Fruit fly (Drosophila melanogaster) whole organism, larva: Measurements from ENCODE around the gene Pcd.

ENCODE experiments used
- noc ChIP-seq: fragments of 200-800 bp; sonication (Bioruptor generic); optimal IDR thresholded peaks from 3 replicates; lab custom pipeline; 2019; ENCODE audit warnings: missing biosample characterization, mild to moderate bottlenecking, missing genetic modification characterization, moderate library complexity

Pcd gene

DNA sequence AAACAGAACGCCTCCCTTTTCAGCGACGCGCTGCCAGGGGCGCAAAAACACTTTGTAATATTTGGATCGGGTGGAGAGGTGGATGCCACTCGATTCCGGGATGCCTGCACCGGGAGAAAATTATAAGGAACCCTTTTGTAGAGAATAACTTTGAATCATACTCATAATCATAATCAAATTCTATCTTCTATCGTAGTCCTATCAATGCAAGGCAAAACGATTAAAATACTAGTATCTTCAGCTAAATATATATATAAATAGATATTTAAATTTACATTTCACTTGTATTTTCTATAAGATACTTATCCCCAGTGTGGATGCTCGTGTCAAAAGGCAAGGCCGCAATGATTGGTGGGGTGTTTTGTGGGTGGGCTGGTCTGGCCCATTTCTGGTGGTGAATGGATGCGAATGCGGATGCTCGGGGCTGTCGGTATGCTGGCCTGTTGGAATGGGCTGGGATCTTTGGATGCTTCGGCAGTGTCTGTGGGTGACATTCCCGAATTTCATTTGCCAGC, 17.1 kb upstream of the Pcd start:
- TF ChIP-seq noc (tag; lab: Kevin White, UChicago), result no peak

DNA sequence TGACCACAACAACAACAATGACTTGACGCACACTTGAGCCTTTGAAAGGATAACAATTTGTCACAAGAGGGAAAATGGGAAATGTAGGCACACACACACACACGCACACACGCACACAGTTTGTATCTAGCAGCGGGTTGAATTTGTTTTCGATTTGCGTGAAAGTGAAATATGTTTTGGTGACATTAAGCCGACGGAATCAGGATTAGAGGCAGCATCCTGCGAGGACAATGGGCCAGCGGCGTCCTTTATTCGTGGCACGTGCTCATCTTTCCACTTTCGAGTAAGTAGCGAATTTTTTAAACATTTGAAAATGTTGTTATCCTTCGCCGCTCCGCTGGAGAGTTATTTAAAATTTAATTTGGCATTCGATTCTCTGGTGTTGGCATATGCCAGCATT, 15.7 kb upstream of the Pcd start:
- no peak for TF ChIP-seq noc (tag; lab: Kevin White, UChicago)

DNA sequence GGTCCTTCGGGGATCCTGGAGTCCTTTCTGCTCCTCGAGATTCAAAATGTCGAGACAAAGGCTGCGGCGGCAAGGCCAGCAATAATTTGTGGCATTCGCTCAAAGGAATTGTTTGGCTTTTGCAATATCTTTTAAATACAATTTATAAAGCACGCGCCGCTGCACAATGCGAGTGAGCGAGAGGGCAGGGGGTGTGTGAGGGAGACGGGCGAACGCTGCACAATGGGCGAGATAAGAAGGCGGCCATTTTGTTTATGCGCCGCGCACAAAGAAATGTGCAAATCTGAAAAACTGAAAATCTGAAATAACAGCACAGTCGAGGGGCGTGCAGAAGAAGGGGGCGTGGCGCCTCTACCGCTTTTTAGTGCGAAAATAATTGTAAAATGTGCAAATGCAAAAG, 14.6 kb upstream of the Pcd start:
- TF ChIP-seq noc (tag; lab: Kevin White, UChicago), result no peak

- no peak for TF ChIP-seq noc (tag; lab: Kevin White, UChicago)
These were observed 11.5 kb upstream of the Pcd start for dm6 chr3R:29711434-29711833.

- TF ChIP-seq noc (tag; lab: Kevin White, UChicago), result no peak
These were observed 8.6 kb upstream of the Pcd start, which contains the start of gene Obp99d for dm6 chr3R:29714314-29714713. Obp99d (plus strand) TSS chr3R:29714505.

DNA sequence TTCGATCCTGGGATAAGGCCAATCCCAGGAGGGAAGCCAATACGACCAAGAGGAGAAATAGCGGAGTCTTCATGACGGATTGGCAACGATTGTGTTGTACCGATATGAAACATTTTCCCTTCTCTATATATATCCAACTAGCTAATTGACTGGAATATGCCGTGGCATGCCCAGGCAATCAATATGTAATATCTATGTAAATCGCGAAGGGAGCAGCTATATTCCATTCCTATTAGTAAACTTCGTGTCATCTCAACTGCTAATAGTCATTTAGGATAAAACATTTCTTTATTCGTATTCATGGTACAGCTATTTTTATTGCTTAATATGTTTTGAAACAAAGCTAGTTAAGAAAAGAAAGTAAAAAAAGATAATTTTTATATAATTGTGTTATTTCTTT, 7.7 kb upstream of the Pcd start, which contains the start of gene Dup99B:
Gene Dup99B, minus strand, starts transcription at position 101 of the 400 bp plus-strand sequence.
- TF ChIP-seq noc (tag; lab: Kevin White, UChicago), result no peak

- TF ChIP-seq noc (tag; lab: Kevin White, UChicago), result no peak
These were observed 6.8 kb upstream of the Pcd start for dm6 chr3R:29716043-29716781.

DNA sequence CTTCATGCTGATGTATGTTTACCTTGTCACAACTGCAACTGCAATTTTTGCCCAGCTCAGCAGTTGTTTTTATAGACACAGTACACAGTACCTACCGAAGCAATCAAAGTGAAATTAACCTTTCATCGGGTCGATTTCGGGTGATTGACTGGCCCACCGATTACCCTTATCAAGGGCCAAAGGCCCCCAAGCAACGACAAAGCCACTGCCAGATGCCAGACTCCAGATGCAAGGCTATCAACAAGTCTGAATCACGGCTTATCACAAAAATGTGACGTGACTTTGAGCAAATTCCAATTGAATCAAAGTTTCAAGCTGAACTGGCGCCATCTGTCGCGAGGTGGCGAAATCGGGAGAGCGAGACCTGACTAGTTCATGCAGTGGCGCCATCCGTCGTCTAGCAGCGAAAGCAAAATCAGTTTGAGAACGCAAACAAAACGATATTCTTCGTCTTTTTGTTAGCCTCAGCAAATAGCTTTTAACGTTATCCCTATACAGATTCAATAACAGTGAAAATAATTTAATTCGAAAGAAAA, 6.1 kb upstream of the Pcd start, which contains the start of gene Obp99b:
Gene Obp99b, minus strand, starts transcription at position 115 of the 536 bp plus-strand sequence.
- TF ChIP-seq noc (tag; lab: Kevin White, UChicago), result no peak

dm6 chr3R:29717519-29717918, 5.4 kb upstream of the Pcd start:
- no peak for TF ChIP-seq noc (tag; lab: Kevin White, UChicago)

DNA sequence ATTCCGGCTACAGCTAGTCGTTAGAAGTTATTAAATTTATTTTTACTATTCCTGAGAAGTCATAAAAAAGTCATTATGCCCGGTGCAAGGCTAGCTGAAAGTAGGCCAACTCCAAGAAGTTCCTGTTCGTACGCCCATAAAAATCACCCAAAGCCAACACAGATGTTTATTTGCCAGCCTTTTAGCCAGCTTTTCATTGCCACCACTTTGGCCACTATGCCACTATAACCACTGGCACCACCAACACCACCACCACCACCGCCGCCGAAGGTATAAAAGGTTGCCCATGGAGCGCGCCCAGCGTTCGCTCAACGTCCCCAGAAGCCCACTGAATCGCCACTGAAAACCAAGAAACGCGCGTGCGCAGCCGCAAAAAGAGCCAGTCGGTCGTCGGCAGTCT, 4.6 kb upstream of the Pcd start, which contains the start of gene CG15506:
Gene CG15506, plus strand, starts transcription at position 301 of the 400 bp plus-strand sequence.
- no peak for TF ChIP-seq noc (tag; lab: Kevin White, UChicago)

- no peak for TF ChIP-seq noc (tag; lab: Kevin White, UChicago)
These were observed 725 bp upstream of the Pcd start, which contains the start of gene CG34296 for dm6 chr3R:29722238-29722637. CG34296 (plus strand) TSS chr3R:29722538.

dm6 chr3R:29724745-29725144, 1.8 kb downstream of the Pcd start, which contains the start of the genes Naa40 and CG18731:
Naa40 (minus strand) TSS chr3R:29724950.
CG18731 (plus strand) TSS chr3R:29725027.
- TF ChIP-seq noc (tag; lab: Kevin White, UChicago), result no peak

- TF ChIP-seq noc (tag; lab: Kevin White, UChicago), result no peak
These were observed 2.7 kb downstream of the Pcd start, which contains the start of gene Kul for dm6 chr3R:29725577-29726240. Kul (plus strand) TSS chr3R:29725830.

- no peak for TF ChIP-seq noc (tag; lab: Kevin White, UChicago)
These were observed 3.3 kb downstream of the Pcd start for dm6 chr3R:29726277-29726676.

- TF ChIP-seq noc (tag; lab: Kevin White, UChicago), result peak; percentile 98
These were observed 13.7 kb downstream of the Pcd start, which contains the start of the genes CG7601 and CIA30 for dm6 chr3R:29736678-29737093. CG7601 (minus strand) TSS chr3R:29736745. CIA30 (plus strand) TSS chr3R:29736965.

dm6 chr3R:29737891-29738290, 14.9 kb downstream of the Pcd start, which contains the start of gene Gnpnat:
Gnpnat (plus strand) TSS chr3R:29738275.
- TF ChIP-seq noc (tag; lab: Kevin White, UChicago), result peak; percentile 70
